Worm (Caenorhabditis elegans): ENCODE measurements around the gene F41B4.1.
A peak's percentile ranks its signal among the peaks of the same experiment; 100 is the strongest.

Gene F41B4.1

ce11 chrX:6792281-6793003 is 33.2 kb downstream of the F41B4.1 start (continued):
- TF ChIP-seq saeg-2 (GFP tag; IDR thresholded peaks at IDR 0.05), result no peak
- no peak for TF ChIP-seq snpc-4 (tag; optimal IDR thresholded peaks at IDR 0.05)
- no peak for TF ChIP-seq nhr-11 (tag; optimal IDR thresholded peaks at IDR 0.05)
- no peak for TF ChIP-seq D1046.2 (GFP tag; IDR thresholded peaks at IDR 0.05)
- TF ChIP-seq zag-1 (tag; optimal IDR thresholded peaks at IDR 0.05), result no peak
- TF ChIP-seq rbr-2 (tag; optimal IDR thresholded peaks at IDR 0.05), result no peak
- no peak for TF ChIP-seq daf-16 (GFP tag; optimal IDR thresholded peaks at IDR 0.05)
- peak; percentile 97 for TF ChIP-seq daf-16 (tag; optimal IDR thresholded peaks at IDR 0.05)
- no peak for TF ChIP-seq Y75B8A.6 (GFP tag; IDR thresholded peaks at IDR 0.05)
- TF ChIP-seq R02D3.7 (tag; optimal IDR thresholded peaks at IDR 0.05), result no peak
- no peak for TF ChIP-seq ceh-20 (GFP tag; IDR thresholded peaks at IDR 0.05)
- TF ChIP-seq aha-1 (tag), result peak; percentile 95
- TF ChIP-seq ztf-7 (tag; optimal IDR thresholded peaks at IDR 0.05), result peak; percentile 68
- TF ChIP-seq aly-2 (tag; optimal IDR thresholded peaks at IDR 0.05), result no peak
- no peak for TF ChIP-seq Y105C5A.15 (GFP tag; IDR thresholded peaks at IDR 0.05)
- no peak for TF ChIP-seq nhr-41 (GFP tag; IDR thresholded peaks at IDR 0.05)
- TF ChIP-seq mes-2 (tag; optimal IDR thresholded peaks at IDR 0.05; ENCODE audit: poor library complexity, severe bottlenecking), result no peak
- TF ChIP-seq lin-15B (tag; optimal IDR thresholded peaks at IDR 0.05), result no peak
- TF ChIP-seq lir-3 (tag; optimal IDR thresholded peaks at IDR 0.05), result no peak
- TF ChIP-seq ztf-11 (tag; optimal IDR thresholded peaks at IDR 0.05), result no peak
- TF ChIP-seq T26A8.4 (GFP tag; IDR thresholded peaks at IDR 0.05), result peak; percentile 45; the same call in 1 of the 2 replicates
- peak; percentile 74 for TF ChIP-seq mep-1 (tag; optimal IDR thresholded peaks at IDR 0.05)
- TF ChIP-seq ceh-44 (GFP tag; IDR thresholded peaks at IDR 0.05), result no peak
- TF ChIP-seq dmd-6 (GFP tag; IDR thresholded peaks at IDR 0.05), result peak; percentile 50
- TF ChIP-seq hif-1 (tag; optimal IDR thresholded peaks at IDR 0.05), result no peak
- no peak for TF ChIP-seq snpc-1.2 (GFP tag; IDR thresholded peaks at IDR 0.05)
- TF ChIP-seq skn-1 (tag; optimal IDR thresholded peaks at IDR 0.05), result no peak
- TF ChIP-seq nhr-6 (tag; optimal IDR thresholded peaks at IDR 0.05), result no peak
- no peak for TF ChIP-seq ceh-28 (tag; optimal IDR thresholded peaks at IDR 0.05)
- TF ChIP-seq ctbp-1 (GFP tag; IDR thresholded peaks at IDR 0.05), result no peak
- peak in 1 of 2 experiments; percentile 26 for TF ChIP-seq lsy-2 (tag; optimal IDR thresholded peaks at IDR 0.05)
- TF ChIP-seq Y5F2A.4 (GFP tag; optimal IDR thresholded peaks at IDR 0.05), result no peak
- TF ChIP-seq nhr-102 (tag; optimal IDR thresholded peaks at IDR 0.05), result peak; percentile 25
- no peak for TF ChIP-seq cey-2 (tag; optimal IDR thresholded peaks at IDR 0.05; ENCODE audit: borderline replicate concordance, insufficient read depth)
- no peak for TF ChIP-seq zip-11 (GFP tag; IDR thresholded peaks at IDR 0.05)
- TF ChIP-seq sdz-12 (GFP tag; optimal IDR thresholded peaks at IDR 0.05), result no peak
- peak; percentile 75 for TF ChIP-seq nhr-77 (tag; optimal IDR thresholded peaks at IDR 0.05)
- no peak for TF ChIP-seq fos-1 (tag; optimal IDR thresholded peaks at IDR 0.05)
- no peak for TF ChIP-seq daf-12 (tag; optimal IDR thresholded peaks at IDR 0.05)
- peak; percentile 65 for TF ChIP-seq hlh-11 (tag; optimal IDR thresholded peaks at IDR 0.05)
- no peak for TF ChIP-seq ceh-82 (tag; optimal IDR thresholded peaks at IDR 0.05)
- no peak for TF ChIP-seq nhr-42 (GFP tag; IDR thresholded peaks at IDR 0.05)
- peak; percentile 56 for TF ChIP-seq pqm-1 (tag; optimal IDR thresholded peaks at IDR 0.05)
- no peak for TF ChIP-seq madf-5 (GFP tag; IDR thresholded peaks at IDR 0.05)
- no peak for TF ChIP-seq daf-8 (GFP tag; IDR thresholded peaks at IDR 0.05)
- TF ChIP-seq egl-43 (GFP tag; IDR thresholded peaks at IDR 0.05), result no peak
- no peak for TF ChIP-seq dmd-9 (GFP tag; IDR thresholded peaks at IDR 0.05)
- TF ChIP-seq mxl-2 (GFP tag; conservative IDR thresholded peaks at IDR 0.05), result no peak
- no peak for TF ChIP-seq lin-13 (GFP tag; optimal IDR thresholded peaks at IDR 0.05)
- TF ChIP-seq duxl-1 (tag; optimal IDR thresholded peaks at IDR 0.05; ENCODE audit: poor library complexity), result no peak
- no peak for TF ChIP-seq set-16 (GFP tag; IDR thresholded peaks at IDR 0.05)
- TF ChIP-seq nhr-28 (tag; optimal IDR thresholded peaks at IDR 0.05), result peak; percentile 8
